Worm (Caenorhabditis elegans): ENCODE data around the gene R09F10.8.

Gene R09F10.8

ce11 chrX:8302299-8302698 is 24.0 kb downstream of the R09F10.8 start, which contains the start of gene inx-5:
inx-5 (minus strand) TSS chrX:8302399.
- TF ChIP-seq ham-2 (GFP tag; optimal IDR thresholded peaks at IDR 0.05) (no peak), snpc-4 (tag; optimal IDR thresholded peaks at IDR 0.05) (no peak), lsy-2 (tag; optimal IDR thresholded peaks at IDR 0.05) (no peak), unc-62 (GFP tag; optimal IDR thresholded peaks at IDR 0.05) (no peak), hlh-1 (tag; optimal IDR thresholded peaks at IDR 0.05) (no peak), drap-1 (GFP tag; optimal IDR thresholded peaks at IDR 0.05) (no peak), elt-1 (tag; optimal IDR thresholded peaks at IDR 0.05; ENCODE audit: borderline replicate concordance, insufficient read depth) (no peak), zip-8 (tag; optimal IDR thresholded peaks at IDR 0.05) (no peak), mls-2 (tag; optimal IDR thresholded peaks at IDR 0.05) (no peak), unc-39 (tag; optimal IDR thresholded peaks at IDR 0.05) (no peak), nhr-28 (tag; optimal IDR thresholded peaks at IDR 0.05) (no peak), cnd-1 (tag; optimal IDR thresholded peaks at IDR 0.05) (no peak)

- TF ChIP-seq lin-32 (GFP tag; optimal IDR thresholded peaks at IDR 0.05) = no peak
Measured at ce11 chrX:8299554-8299953, 26.7 kb downstream of the R09F10.8 start, which contains the start of gene ced-13. ced-13 (minus strand) TSS chrX:8299654.

- no peak for TF ChIP-seq ces-1 (GFP tag; optimal IDR thresholded peaks at IDR 0.05)
Measured at ce11 chrX:8297333-8297732, 28.9 kb downstream of the R09F10.8 start.

DNA sequence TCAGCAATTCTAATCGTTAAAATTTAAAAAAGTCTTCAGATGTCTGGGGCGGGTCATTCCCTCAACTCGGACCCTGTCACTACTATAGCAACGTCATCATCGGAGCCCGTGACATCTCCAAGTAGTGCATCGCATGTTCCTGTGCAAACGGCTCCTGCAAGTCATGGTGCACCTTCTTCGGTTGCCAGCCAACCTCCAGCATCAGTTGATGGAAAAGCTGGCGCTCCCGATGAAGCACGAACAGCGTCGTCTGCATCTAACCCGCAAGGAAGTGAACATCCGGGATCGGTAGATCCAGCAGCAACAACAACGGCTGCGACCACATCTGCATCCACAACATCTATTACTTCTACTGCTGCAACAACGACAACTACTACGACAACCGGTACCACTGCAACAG is 31.7 kb downstream of the R09F10.8 start, which contains the start of gene R09F10.3:
Gene R09F10.3 (plus strand): TSS at position 40 of the 400 bp plus-strand sequence.
- TF ChIP-seq lin-13 (tag; optimal IDR thresholded peaks at IDR 0.05) (no peak), lsy-2 (tag; optimal IDR thresholded peaks at IDR 0.05) (no peak), nhr-237 (tag; optimal IDR thresholded peaks at IDR 0.05) (no peak), nhr-76 (tag; optimal IDR thresholded peaks at IDR 0.05) (no peak), ztf-11 (tag; optimal IDR thresholded peaks at IDR 0.05) (no peak), flh-1 (GFP tag; optimal IDR thresholded peaks at IDR 0.05) (no peak), mab-5 (tag; optimal IDR thresholded peaks at IDR 0.05) (no peak), cnd-1 (tag; optimal IDR thresholded peaks at IDR 0.05) (no peak), sptf-1 (tag; optimal IDR thresholded peaks at IDR 0.05) (no peak), ceh-39 (tag; optimal IDR thresholded peaks at IDR 0.05) (no peak), mls-2 (tag; optimal IDR thresholded peaks at IDR 0.05) (no peak), nhr-2 (tag; optimal IDR thresholded peaks at IDR 0.05) (no peak), drap-1 (GFP tag; optimal IDR thresholded peaks at IDR 0.05) (no peak), ham-2 (GFP tag; optimal IDR thresholded peaks at IDR 0.05) (no peak), bed-3 (GFP tag; optimal IDR thresholded peaks at IDR 0.05) (no peak), unc-39 (tag; optimal IDR thresholded peaks at IDR 0.05) (no peak), mep-1 (tag; optimal IDR thresholded peaks at IDR 0.05) (no peak), blmp-1 (tag; optimal IDR thresholded peaks at IDR 0.05) (no peak)

ce11 chrX:8286740-8287299 is 39.4 kb downstream of the R09F10.8 start, which contains the start of gene sec-16A.2:
sec-16A.2 (plus strand) TSS chrX:8287249.
- peak; percentile 88 for TF ChIP-seq unc-120 (tag; optimal IDR thresholded peaks at IDR 0.05; ENCODE audit: poor library complexity, severe bottlenecking)
- TF ChIP-seq sem-2 (GFP tag; optimal IDR thresholded peaks at IDR 0.05) = no peak
- TF ChIP-seq lsy-2 (tag; optimal IDR thresholded peaks at IDR 0.05) = peak; percentile 48
- TF ChIP-seq ceh-83 (GFP tag; optimal IDR thresholded peaks at IDR 0.05) = no peak
- no peak for TF ChIP-seq ces-1 (GFP tag; optimal IDR thresholded peaks at IDR 0.05)
- TF ChIP-seq mep-1 (tag; optimal IDR thresholded peaks at IDR 0.05) = peak; percentile 92
- TF ChIP-seq elt-3 (tag; optimal IDR thresholded peaks at IDR 0.05) = no peak
- peak; percentile 69 for TF ChIP-seq nhr-237 (tag; optimal IDR thresholded peaks at IDR 0.05)
- TF ChIP-seq pha-4 (tag; optimal IDR thresholded peaks at IDR 0.05) = peak; percentile 59
- TF ChIP-seq elt-1 (tag; optimal IDR thresholded peaks at IDR 0.05; ENCODE audit: borderline replicate concordance, insufficient read depth) = no peak
- peak; percentile 68 for TF ChIP-seq ceh-39 (tag; optimal IDR thresholded peaks at IDR 0.05)
- TF ChIP-seq ham-2 (GFP tag; optimal IDR thresholded peaks at IDR 0.05) = no peak
- peak; percentile 43 for TF ChIP-seq hlh-1 (tag; optimal IDR thresholded peaks at IDR 0.05)
- TF ChIP-seq nhr-76 (tag; optimal IDR thresholded peaks at IDR 0.05) = no peak
- no peak for TF ChIP-seq tbx-8 (GFP tag; optimal IDR thresholded peaks at IDR 0.05)
- TF ChIP-seq mab-5 (tag; optimal IDR thresholded peaks at IDR 0.05) = no peak
- peak; percentile 23 for TF ChIP-seq mls-2 (tag; optimal IDR thresholded peaks at IDR 0.05)
- no peak for TF ChIP-seq unc-39 (tag; optimal IDR thresholded peaks at IDR 0.05)
- no peak for TF ChIP-seq ceh-43 (GFP tag; optimal IDR thresholded peaks at IDR 0.05)
- peak; percentile 59 for TF ChIP-seq drap-1 (GFP tag; optimal IDR thresholded peaks at IDR 0.05)
- TF ChIP-seq unc-62 (GFP tag; optimal IDR thresholded peaks at IDR 0.05) = no peak
- peak; percentile 17 for TF ChIP-seq cnd-1 (tag; optimal IDR thresholded peaks at IDR 0.05)
- TF ChIP-seq sptf-1 (tag; optimal IDR thresholded peaks at IDR 0.05) = peak; percentile 33
- no peak for TF ChIP-seq M03D4.4 (tag; optimal IDR thresholded peaks at IDR 0.05)
- TF ChIP-seq nhr-12 (tag; optimal IDR thresholded peaks at IDR 0.05) = no peak
- no peak for TF ChIP-seq bed-3 (GFP tag; optimal IDR thresholded peaks at IDR 0.05)
- TF ChIP-seq lin-13 (tag; optimal IDR thresholded peaks at IDR 0.05) = peak; percentile 9
